Worm (Caenorhabditis elegans) whole organism, L4 larva: Measurements from ENCODE around the gene nprl-2.

Experiments used
- aly-2 ChIP-seq: sonication (generic microtip); optimal IDR thresholded peaks from 2 replicates; lab custom pipeline; 2018; ENCODE audit warnings: missing biosample characterization, missing genetic modification characterization
- nhr-102 ChIP-seq: sonication (generic microtip); optimal IDR thresholded peaks from 2 replicates; lab custom pipeline; 2016; ENCODE audit warnings: mild to moderate bottlenecking, missing genetic modification characterization, moderate library complexity, missing compliant biosample characterization
- nhr-237 ChIP-seq: sonication (generic microtip); optimal IDR thresholded peaks from 2 replicates; lab custom pipeline; 2017; ENCODE audit warnings: missing biosample characterization, missing genetic modification characterization
- saeg-2 ChIP-seq: fragments of 200-800 bp; sonication (Bioruptor generic); IDR thresholded peaks from 2 replicates; pipeline ENCODE4 v1.3.6; 2022; ENCODE audit warnings: missing genetic modification reagents, missing genetic modification characterization, missing compliant biosample characterization
- set-16 ChIP-seq: fragments of 200-800 bp; sonication (Bioruptor generic); IDR thresholded peaks from 2 replicates; pipeline ENCODE4 v1.3.6; 2022; ENCODE audit warnings: missing genetic modification reagents, missing genetic modification characterization, missing compliant biosample characterization

- TF ChIP-seq set-16 (GFP tag; lab: Robert Waterston, UW) (no peak), aly-2 (tag; lab: Kevin White, UChicago) (no peak), nhr-102 (tag; lab: Kevin White, UChicago) (no peak), nhr-237 (tag; lab: Kevin White, UChicago) (no peak), saeg-2 (GFP tag; lab: Robert Waterston, UW) (no peak)
Observed at ce11 chrIV:7550445-7550844, 6.2 kb upstream of the nprl-2 start, which contains the start of gene pam-1.
